Worm (Caenorhabditis elegans) whole organism, mixed stage, embryonic: ENCODE results near the gene T25D1.2.

Experiments used
- blmp-1 ChIP-seq: fragments of 150-350 bp; optimal IDR thresholded peaks from 2 replicates; lab custom pipeline; 2014; ENCODE audit warnings: missing biosample characterization, missing genetic modification characterization
- ceh-43 ChIP-seq: fragments of 200-800 bp; sonication (Bioruptor generic); optimal IDR thresholded peaks from 2 replicates; lab custom pipeline; 2018; ENCODE audit warnings: mild to moderate bottlenecking, missing genetic modification characterization, moderate library complexity, missing compliant biosample characterization
- elt-1 ChIP-seq: sonication (generic microtip); optimal IDR thresholded peaks from 2 replicates; lab custom pipeline; 2017; ENCODE audit warnings: missing genetic modification characterization, mild to moderate bottlenecking, missing compliant biosample characterization, antibody characterized with exemption, moderate library complexity, borderline replicate concordance; ENCODE audit not compliant: insufficient read depth
- elt-3 ChIP-seq: fragments of 150-350 bp; optimal IDR thresholded peaks from 2 replicates; lab custom pipeline; 2014; ENCODE audit warnings: missing biosample characterization, missing genetic modification characterization
- lsy-2 ChIP-seq: fragments of 150-350 bp; optimal IDR thresholded peaks from 2 replicates; lab custom pipeline; 2014; ENCODE audit warnings: missing biosample characterization, missing genetic modification characterization

ce11 chrX:16566358-16566757 lies 51.0 kb downstream of the T25D1.2 start:
- TF ChIP-seq elt-3 (tag; lab: Kevin White, UChicago) = no peak
- TF ChIP-seq ceh-43 (GFP tag; lab: Kevin White, UChicago) = no peak
- no peak for TF ChIP-seq elt-1
- TF ChIP-seq blmp-1 (tag; lab: Kevin White, UChicago) = no peak
- TF ChIP-seq lsy-2 (tag; lab: Kevin White, UChicago) = no peak
